Worm (Caenorhabditis elegans) whole organism, late embryonic: ENCODE results near the gene F22E5.6.
"Not testable (repeated sequence)": the region's sequence is repeated elsewhere in the genome, so short reads cannot be mapped to it uniquely, and the experiment has no call there.

Source experiments
- C08G9.2 ChIP-seq: sonication (generic microtip); optimal IDR thresholded peaks from 2 replicates; lab custom pipeline; 2016; ENCODE audit warnings: mild to moderate bottlenecking, missing genetic modification characterization, moderate library complexity, missing compliant biosample characterization
- K09A11.1 ChIP-seq: sonication (generic microtip); optimal IDR thresholded peaks from 2 replicates; lab custom pipeline; 2017; ENCODE audit warnings: antibody characterized with exemption, mild to moderate bottlenecking, missing genetic modification characterization, missing compliant biosample characterization; ENCODE audit not compliant: insufficient read depth
- T23F11.4 ChIP-seq: fragments of 200-800 bp; sonication (Bioruptor generic); optimal IDR thresholded peaks from 2 replicates; lab custom pipeline; 2018; ENCODE audit warnings: mild to moderate bottlenecking, missing genetic modification characterization, missing compliant biosample characterization
- Y22D7AL.16 ChIP-seq: sonication (generic microtip); optimal IDR thresholded peaks from 2 replicates; lab custom pipeline; 2016; ENCODE audit warnings: missing genetic modification characterization, missing compliant biosample characterization
- ama-1 ChIP-seq: fragments of 150-350 bp; optimal IDR thresholded peaks from 2 replicates; lab custom pipeline; 2014
- ceh-2 ChIP-seq: sonication (generic microtip); optimal IDR thresholded peaks from 2 replicates; lab custom pipeline; 2016; ENCODE audit warnings: missing genotype, missing genetic modification characterization, missing compliant biosample characterization
- ceh-22 ChIP-seq: sonication (generic microtip); optimal IDR thresholded peaks from 2 replicates; lab custom pipeline; 2017; ENCODE audit warnings: missing biosample characterization, missing genetic modification characterization
- ceh-24 ChIP-seq: sonication (generic microtip); optimal IDR thresholded peaks from 2 replicates; lab custom pipeline; 2016; ENCODE audit warnings: mild to moderate bottlenecking, missing genetic modification characterization, missing compliant biosample characterization
- ceh-30 ChIP-seq: fragments of 150-350 bp; optimal IDR thresholded peaks from 2 replicates; lab custom pipeline; 2014; ENCODE audit warnings: missing biosample characterization, missing genetic modification characterization
- ceh-48 ChIP-seq: sonication (generic microtip); optimal IDR thresholded peaks from 2 replicates; lab custom pipeline; 2016; ENCODE audit warnings: missing genetic modification characterization, inconsistent platforms, missing compliant biosample characterization
- ceh-9 ChIP-seq: sonication (generic microtip); optimal IDR thresholded peaks from 2 replicates; lab custom pipeline; 2016; ENCODE audit warnings: mild to moderate bottlenecking, missing genetic modification characterization, inconsistent platforms, missing compliant biosample characterization
- dmd-4 ChIP-seq: sonication (generic microtip); optimal IDR thresholded peaks from 2 replicates; lab custom pipeline; 2016; ENCODE audit warnings: borderline replicate concordance, missing genetic modification characterization, missing compliant biosample characterization
- elt-2 ChIP-seq: sonication (generic microtip); optimal IDR thresholded peaks from 2 replicates; lab custom pipeline; 2016; ENCODE audit warnings: missing genetic modification reagents, missing genetic modification characterization, missing compliant biosample characterization
- ets-4 ChIP-seq: sonication (generic microtip); optimal IDR thresholded peaks from 2 replicates; lab custom pipeline; 2016; ENCODE audit warnings: missing genetic modification characterization, missing compliant biosample characterization
- fkh-10 ChIP-seq: fragments of 150-350 bp; optimal IDR thresholded peaks from 2 replicates; lab custom pipeline; 2014; ENCODE audit warnings: missing biosample characterization, missing genetic modification reagents, missing genetic modification characterization
- fkh-6 ChIP-seq: sonication (generic microtip); optimal IDR thresholded peaks from 2 replicates; lab custom pipeline; 2016; ENCODE audit warnings: missing genetic modification characterization, missing compliant biosample characterization
- gmeb-2 ChIP-seq: sonication (generic microtip); optimal IDR thresholded peaks from 2 replicates; lab custom pipeline; 2016; ENCODE audit warnings: missing genetic modification characterization, inconsistent platforms, missing compliant biosample characterization
- hlh-15 ChIP-seq: sonication (generic microtip); optimal IDR thresholded peaks from 2 replicates; lab custom pipeline; 2016; ENCODE audit warnings: missing genetic modification characterization, missing compliant biosample characterization
- hlh-30 ChIP-seq: sonication (generic microtip); optimal IDR thresholded peaks from 2 replicates; lab custom pipeline; 2017; ENCODE audit warnings: antibody characterized with exemption, missing genetic modification characterization, missing compliant biosample characterization; ENCODE audit not compliant: insufficient read depth
- hlh-6 ChIP-seq: sonication (generic microtip); optimal IDR thresholded peaks from 2 replicates; lab custom pipeline; 2016; ENCODE audit warnings: missing genotype, missing genetic modification characterization, missing compliant biosample characterization
- lin-11 ChIP-seq: fragments of 200-800 bp; sonication (Bioruptor generic); optimal IDR thresholded peaks from 2 replicates; lab custom pipeline; 2018; ENCODE audit warnings: mild to moderate bottlenecking, missing genetic modification characterization, missing compliant biosample characterization
- mec-3 ChIP-seq: sonication (generic microtip); optimal IDR thresholded peaks from 2 replicates; lab custom pipeline; 2016; ENCODE audit warnings: borderline replicate concordance, missing genetic modification characterization, missing compliant biosample characterization
- nfya-1 ChIP-seq: sonication (generic microtip); optimal IDR thresholded peaks from 2 replicates; lab custom pipeline; 2017; ENCODE audit warnings: missing genetic modification characterization, mild to moderate bottlenecking, missing compliant biosample characterization, antibody characterized with exemption, moderate library complexity
- nhr-232 ChIP-seq: sonication (generic microtip); optimal IDR thresholded peaks from 2 replicates; lab custom pipeline; 2016; ENCODE audit warnings: missing genetic modification characterization, missing compliant biosample characterization
- npax-4 ChIP-seq: sonication (generic microtip); optimal IDR thresholded peaks from 2 replicates; lab custom pipeline; 2016; ENCODE audit warnings: missing genetic modification characterization, missing compliant biosample characterization
- pat-9 ChIP-seq: fragments of 200-800 bp; sonication (Bioruptor generic); optimal IDR thresholded peaks from 2 replicates; lab custom pipeline; 2018; ENCODE audit warnings: mild to moderate bottlenecking, missing genetic modification characterization, moderate library complexity, missing compliant biosample characterization
- pha-4 ChIP-seq: fragments of 150-350 bp; optimal IDR thresholded peaks from 2 replicates; lab custom pipeline; 2018; ENCODE audit warnings: missing biosample characterization, missing genetic modification reagents, missing genetic modification characterization
- rnt-1 ChIP-seq: sonication (generic microtip); optimal IDR thresholded peaks from 2 replicates; lab custom pipeline; 2016; ENCODE audit warnings: missing genetic modification characterization, missing compliant biosample characterization
- sdc-2 ChIP-seq: sonication (generic microtip); optimal IDR thresholded peaks from 2 replicates; lab custom pipeline; 2016; ENCODE audit warnings: missing genotype, missing genetic modification characterization, missing compliant biosample characterization
- sox-2 ChIP-seq: fragments of 200-800 bp; sonication (Bioruptor generic); IDR thresholded peaks from 2 replicates; pipeline ENCODE4 v1.3.6; 2022; ENCODE audit warnings: missing genetic modification reagents, missing genetic modification characterization, missing compliant biosample characterization
- syd-9 ChIP-seq: sonication (generic microtip); optimal IDR thresholded peaks from 2 replicates; lab custom pipeline; 2016; ENCODE audit warnings: mild to moderate bottlenecking, missing genetic modification characterization, moderate library complexity, missing compliant biosample characterization
- tbx-2 ChIP-seq: sonication (generic microtip); optimal IDR thresholded peaks from 2 replicates; lab custom pipeline; 2016; ENCODE audit warnings: missing genetic modification characterization, missing compliant biosample characterization
- tbx-7 ChIP-seq: sonication (generic microtip); optimal IDR thresholded peaks from 2 replicates; lab custom pipeline; 2016; ENCODE audit warnings: missing genotype, missing genetic modification characterization, missing compliant biosample characterization
- unc-42 ChIP-seq: sonication (generic microtip); optimal IDR thresholded peaks from 2 replicates; lab custom pipeline; 2016; ENCODE audit warnings: missing genotype, missing genetic modification characterization, missing compliant biosample characterization
- unc-55 ChIP-seq: sonication (generic microtip); optimal IDR thresholded peaks from 2 replicates; lab custom pipeline; 2017; ENCODE audit warnings: missing biosample characterization, missing genetic modification reagents, missing genetic modification characterization
- unc-86 ChIP-seq: sonication (generic microtip); optimal IDR thresholded peaks from 2 replicates; lab custom pipeline; 2016; ENCODE audit warnings: missing genetic modification characterization, missing compliant biosample characterization

The F22E5.6 gene

DNA sequence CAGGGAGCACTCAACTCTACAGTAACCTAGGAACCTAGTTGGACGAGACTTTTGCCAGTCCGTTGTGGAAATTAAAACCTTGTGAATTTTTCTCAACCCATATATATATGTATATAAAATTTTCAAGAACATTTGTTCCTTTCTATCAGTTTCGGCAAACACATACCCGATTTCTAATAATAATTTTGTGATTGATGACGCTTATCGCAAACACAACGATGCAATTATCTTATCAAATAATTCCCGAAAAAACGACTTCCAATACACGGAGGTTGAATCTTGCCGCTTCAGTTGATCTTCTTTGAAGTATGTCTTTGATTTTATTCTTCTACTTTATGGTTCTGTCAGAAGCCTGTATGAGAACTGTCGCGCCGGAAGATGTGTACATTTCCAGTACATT, 15.4 kb downstream of the F22E5.6 start, which contains the start of gene F22E5.2:
Gene F22E5.2, plus strand, starts transcription at position 301 of the 400 bp plus-strand sequence.
- TF ChIP-seq fkh-6, mec-3, hlh-6 (tag; lab: Kevin White, UChicago): not testable (repeated sequence)

DNA sequence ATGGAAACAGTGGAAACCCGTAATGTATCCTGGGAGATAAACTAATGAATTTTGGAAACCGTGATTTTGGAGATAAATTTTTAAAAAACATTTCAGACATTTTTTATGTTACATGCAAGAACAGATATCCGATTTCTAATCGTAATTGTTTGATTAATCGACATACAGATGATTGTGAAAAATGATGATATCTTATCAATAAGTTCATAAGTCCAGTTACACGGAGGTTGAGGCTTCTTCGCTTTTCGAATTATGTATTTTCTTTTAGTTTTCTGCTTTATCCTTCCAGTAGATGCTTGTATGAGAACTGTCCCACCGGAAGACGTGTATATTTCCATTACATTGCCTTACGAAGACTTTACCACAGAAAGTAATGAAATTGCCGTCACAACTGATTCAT, 16.0 kb downstream of the F22E5.6 start, which contains the start of gene F22E5.22:
Gene F22E5.22, plus strand, starts transcription at position 301 of the 400 bp plus-strand sequence.
- TF ChIP-seq Y22D7AL.16 (tag; lab: Kevin White, UChicago) (no peak), fkh-10 (no peak), T23F11.4 (GFP tag; lab: Kevin White, UChicago) (no peak), hlh-15 (tag; lab: Kevin White, UChicago) (no peak), ceh-22 (tag; lab: Kevin White, UChicago) (no peak), ceh-2 (tag; lab: Kevin White, UChicago) (no peak), tbx-7 (tag; lab: Kevin White, UChicago) (no peak), elt-2 (no peak), ceh-9 (tag; lab: Kevin White, UChicago) (no peak), dmd-4 (tag; lab: Kevin White, UChicago) (no peak), hlh-30 (tag; lab: Kevin White, UChicago) (no peak), lin-11 (tag; lab: Kevin White, UChicago) (no peak), ceh-30 (tag; lab: Kevin White, UChicago) (no peak), ceh-48 (no peak), C08G9.2 (tag; lab: Kevin White, UChicago) (no peak), ceh-24 (tag; lab: Kevin White, UChicago) (no peak)

DNA sequence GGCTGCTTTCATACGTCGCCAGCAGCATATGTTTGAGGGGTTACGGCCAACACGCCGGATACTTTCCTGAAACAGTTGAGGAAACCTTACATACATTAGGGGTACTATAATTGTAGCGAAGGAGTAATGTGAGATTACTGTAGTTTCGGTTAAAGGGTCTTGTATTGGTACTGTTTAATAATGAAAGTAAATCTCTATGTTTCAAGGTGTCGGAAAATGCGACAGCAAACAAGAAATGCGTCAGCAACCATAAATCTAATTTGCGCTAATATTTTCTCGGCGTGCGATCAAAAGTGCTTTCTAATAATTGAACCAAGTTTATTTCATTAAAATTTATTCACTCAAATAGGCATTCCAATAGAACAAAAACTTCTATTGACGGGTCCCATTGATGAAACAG, 22.7 kb downstream of the F22E5.6 start, which contains the start of gene sri-57:
Gene sri-57, minus strand, starts transcription at position 101 of the 400 bp plus-strand sequence.
- TF ChIP-seq Y22D7AL.16, mec-3, unc-42 (tag; lab: Kevin White, UChicago): not testable (repeated sequence)

DNA sequence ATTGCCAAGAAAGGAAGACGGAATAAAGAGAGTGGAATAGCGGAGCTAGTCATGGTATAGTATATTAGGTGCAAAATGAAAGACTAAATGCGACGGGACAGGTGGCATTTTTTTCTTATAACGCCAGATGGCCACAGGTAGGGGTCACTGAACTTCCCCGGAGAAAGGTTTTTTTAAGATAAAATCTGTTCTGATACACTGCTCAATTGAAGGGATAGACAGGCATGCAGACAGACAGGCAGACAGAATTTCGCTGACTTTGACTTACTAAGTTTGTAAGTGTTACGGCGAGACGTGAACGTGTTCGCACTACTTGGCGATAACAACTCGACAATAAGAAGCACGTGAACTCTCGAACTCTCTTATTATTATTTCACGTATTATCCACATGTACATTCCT, 23.9 kb downstream of the F22E5.6 start, which contains the start of the genes F22E5.20 and F22E5.1:
Gene F22E5.20, minus strand, starts transcription at position 101 of the 400 bp plus-strand sequence.
Gene F22E5.1, plus strand, starts transcription at position 242 of the 400 bp plus-strand sequence.
- not testable (repeated sequence) for TF ChIP-seq pha-4 (tag; lab: Kevin White, UChicago); unc-55 (GFP tag; lab: Kevin White, UChicago); rnt-1 (tag; lab: Kevin White, UChicago)
- TF ChIP-seq, all 69 proteins: peak for 0; not testable (repeated sequence) for 69

DNA sequence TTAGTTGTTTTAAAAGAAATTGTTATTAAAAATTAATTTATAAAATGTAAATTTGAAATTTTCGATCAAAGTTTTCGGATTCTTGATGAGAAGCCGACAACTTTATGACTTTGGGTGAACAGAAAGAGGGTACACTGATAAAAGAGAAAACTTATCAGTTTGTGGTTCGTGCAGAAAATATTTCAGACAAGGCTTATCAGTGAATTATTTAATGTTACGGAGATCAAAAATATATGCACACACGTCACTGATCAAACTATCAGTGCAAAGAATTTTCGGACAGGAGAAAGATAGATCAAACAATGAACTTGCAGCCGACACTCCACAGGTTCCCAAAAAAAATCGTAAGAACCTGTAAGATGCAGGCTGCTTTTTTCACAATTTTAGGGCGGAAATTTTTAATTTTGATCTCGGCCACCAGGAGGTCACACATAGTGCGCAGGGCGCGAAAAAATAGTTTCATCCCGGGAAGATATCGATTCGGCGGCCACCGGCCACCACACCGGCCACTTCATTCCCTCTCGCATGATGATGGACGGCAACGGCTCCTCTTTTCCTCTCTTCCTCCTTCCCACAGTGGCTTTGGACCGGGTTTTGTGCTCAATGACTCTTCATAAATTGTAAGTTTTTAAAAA, 28.0 kb downstream of the F22E5.6 start, which contains the start of gene F22E5.17:
Gene F22E5.17, plus strand, starts transcription at position 508 of the 635 bp plus-strand sequence.
- TF ChIP-seq elt-2: peak; percentile 84
- TF ChIP-seq pat-9 (tag; lab: Kevin White, UChicago): no peak

DNA sequence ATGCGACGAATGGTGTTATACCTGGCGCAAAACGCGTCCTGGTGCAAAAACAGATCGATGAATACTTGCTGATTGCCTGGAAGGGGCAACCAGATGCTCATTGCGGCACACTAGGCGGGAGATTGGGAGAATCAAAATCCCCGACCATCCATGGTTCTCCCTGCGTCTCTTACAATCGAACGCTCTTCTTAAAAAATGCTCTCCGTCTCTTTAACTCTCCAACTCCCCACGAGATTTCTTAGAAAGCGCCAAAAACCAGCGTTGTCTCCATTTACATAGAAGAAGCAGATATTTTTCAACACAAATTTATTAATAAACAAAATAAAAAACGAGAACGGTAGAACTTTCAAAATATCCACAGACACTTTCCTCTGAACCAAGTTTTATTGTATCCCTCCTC, 31.5 kb downstream of the F22E5.6 start, which contains the start of gene F34D6.1:
Gene F34D6.1, minus strand, starts transcription at position 101 of the 400 bp plus-strand sequence.
- TF ChIP-seq ama-1 (no peak), sdc-2 (tag; lab: Kevin White, UChicago) (no peak), unc-86 (tag; lab: Kevin White, UChicago) (no peak), gmeb-2 (no peak), nhr-232 (tag; lab: Kevin White, UChicago) (no peak), ceh-9 (tag; lab: Kevin White, UChicago) (no peak), pha-4 (tag; lab: Kevin White, UChicago) (no peak), Y22D7AL.16 (tag; lab: Kevin White, UChicago) (no peak), sox-2 (no peak), K09A11.1 (tag; lab: Kevin White, UChicago) (no peak), ceh-30 (tag; lab: Kevin White, UChicago) (no peak), mec-3 (tag; lab: Kevin White, UChicago) (no peak), T23F11.4 (GFP tag; lab: Kevin White, UChicago) (no peak), nfya-1 (tag; lab: Kevin White, UChicago) (no peak), ets-4 (tag; lab: Kevin White, UChicago) (no peak), tbx-2 (no peak), syd-9 (no peak), npax-4 (tag; lab: Kevin White, UChicago) (no peak)
